Fruit fly (Drosophila melanogaster): ENCODE data around the gene Nhe1.
A peak's percentile ranks its signal among the peaks of the same experiment; 100 is the strongest.

The Nhe1 gene

dm6 chr2L:120492-121455 lies 14.2 kb upstream of the Nhe1 start:
- TF ChIP-seq OdsH (GFP tag; optimal IDR thresholded peaks at IDR 0.05), result peak; percentile 21
- peak; percentile 26 for TF ChIP-seq rgr (GFP tag; optimal IDR thresholded peaks at IDR 0.05)
- peak; percentile 45 for TF ChIP-seq fru (GFP tag; optimal IDR thresholded peaks at IDR 0.05)
- TF ChIP-seq Hnf4 (GFP tag; optimal IDR thresholded peaks at IDR 0.05), result peak; percentile 33
- TF ChIP-seq brk (GFP tag; optimal IDR thresholded peaks at IDR 0.05), result no peak
- peak; percentile 62 for TF ChIP-seq h (GFP tag; optimal IDR thresholded peaks at IDR 0.05)
- no peak for TF ChIP-seq dsf (GFP tag; optimal IDR thresholded peaks at IDR 0.05; ENCODE audit: borderline replicate concordance)
- TF ChIP-seq sage (GFP tag; optimal IDR thresholded peaks at IDR 0.05), result no peak
- no peak for TF ChIP-seq Sp1 (GFP tag; optimal IDR thresholded peaks at IDR 0.05)
- no peak for TF ChIP-seq Hr83 (GFP tag; optimal IDR thresholded peaks at IDR 0.05; ENCODE audit: poor library complexity, severe bottlenecking)
- peak; percentile 6 for TF ChIP-seq psq (GFP tag; optimal IDR thresholded peaks at IDR 0.05)
- no peak for TF ChIP-seq Abd-B (GFP tag; optimal IDR thresholded peaks at IDR 0.05)
- no peak for TF ChIP-seq CG9705 (GFP tag; optimal IDR thresholded peaks at IDR 0.05)
- no peak for TF ChIP-seq sv (GFP tag; optimal IDR thresholded peaks at IDR 0.05)
- TF ChIP-seq CrebA (GFP tag; optimal IDR thresholded peaks at IDR 0.05; ENCODE audit: borderline replicate concordance), result no peak
- TF ChIP-seq foxo (GFP tag; optimal IDR thresholded peaks at IDR 0.05), result peak in 1 of 2 experiments; percentile 47
- no peak for TF ChIP-seq Rel (GFP tag; optimal IDR thresholded peaks at IDR 0.05)
- TF ChIP-seq Rel (tag; optimal IDR thresholded peaks at IDR 0.05), result no peak
- peak in 1 of 2 experiments; percentile 8 for TF ChIP-seq dl (GFP tag; optimal IDR thresholded peaks at IDR 0.05; ENCODE audit: insufficient read depth in 1 of 2, partially characterized antibody in 2 of 2)
- no peak for TF ChIP-seq Myc (optimal IDR thresholded peaks at IDR 0.05)
- no peak for TF ChIP-seq Jra (GFP tag; optimal IDR thresholded peaks at IDR 0.05)
- no peak for TF ChIP-seq jim (GFP tag; optimal IDR thresholded peaks at IDR 0.05)
- peak; percentile 73 for TF ChIP-seq br (GFP tag; optimal IDR thresholded peaks at IDR 0.05)
- TF ChIP-seq GATAd (GFP tag; optimal IDR thresholded peaks at IDR 0.05), result no peak
- TF ChIP-seq CG32264 (GFP tag; optimal IDR thresholded peaks at IDR 0.05), result no peak
- TF ChIP-seq pan (optimal IDR thresholded peaks at IDR 0.05), result no peak
- no peak for TF ChIP-seq lola (GFP tag; optimal IDR thresholded peaks at IDR 0.05)
- TF ChIP-seq Dif (GFP tag; optimal IDR thresholded peaks at IDR 0.05; ENCODE audit: partially characterized antibody), result no peak
- TF ChIP-seq N (GFP tag; optimal IDR thresholded peaks at IDR 0.05), result no peak
- no peak for TF ChIP-seq Vsx2 (GFP tag; optimal IDR thresholded peaks at IDR 0.05; ENCODE audit: partially characterized antibody)
- no peak for TF ChIP-seq dmrt93B (GFP tag; optimal IDR thresholded peaks at IDR 0.05)
- TF ChIP-seq Mio (GFP tag; optimal IDR thresholded peaks at IDR 0.05), result no peak
- no peak for TF ChIP-seq tai (GFP tag; optimal IDR thresholded peaks at IDR 0.05)
- peak; percentile 65 for TF ChIP-seq woc (GFP tag; optimal IDR thresholded peaks at IDR 0.05)
- TF ChIP-seq usp (GFP tag; optimal IDR thresholded peaks at IDR 0.05), result no peak
- TF ChIP-seq HLH106 (tag; optimal IDR thresholded peaks at IDR 0.05), result no peak
- no peak for TF ChIP-seq Dfd (GFP tag; optimal IDR thresholded peaks at IDR 0.05)
- no peak for TF ChIP-seq ey (GFP tag; optimal IDR thresholded peaks at IDR 0.05)
- no peak for TF ChIP-seq Hr78 (GFP tag; optimal IDR thresholded peaks at IDR 0.05)

- peak; percentile 1 for TF ChIP-seq sv (GFP tag; optimal IDR thresholded peaks at IDR 0.05)
- no peak for TF ChIP-seq Rel (GFP tag; optimal IDR thresholded peaks at IDR 0.05)
- no peak for TF ChIP-seq Rel (tag; optimal IDR thresholded peaks at IDR 0.05)
Observed at dm6 chr2L:117750-118149, 11.2 kb upstream of the Nhe1 start.
